Worm (Caenorhabditis elegans) whole organism, L3 larva: ENCODE results near the gene dhs-26.

Experiments used
- R02D3.7 ChIP-seq: fragments of 150-350 bp; optimal IDR thresholded peaks from 2 replicates; lab custom pipeline; 2014; ENCODE audit warnings: missing biosample characterization, missing genetic modification characterization
- aly-2 ChIP-seq: fragments of 150-350 bp; optimal IDR thresholded peaks from 2 replicates; lab custom pipeline; 2014; ENCODE audit warnings: missing biosample characterization, missing genetic modification characterization
- ama-1 ChIP-seq: fragments of 150-350 bp; optimal IDR thresholded peaks from 2 replicates; lab custom pipeline; 2018
- ceh-16 ChIP-seq: sonication (generic microtip); optimal IDR thresholded peaks from 2 replicates; lab custom pipeline; 2017; ENCODE audit warnings: missing biosample characterization, missing genetic modification characterization
- ceh-28 ChIP-seq: fragments of 150-350 bp; optimal IDR thresholded peaks from 2 replicates; lab custom pipeline; 2014; ENCODE audit warnings: missing biosample characterization, missing genetic modification reagents, missing genetic modification characterization
- ceh-82 ChIP-seq: fragments of 150-350 bp; optimal IDR thresholded peaks from 2 replicates; lab custom pipeline; 2014; ENCODE audit warnings: missing biosample characterization, missing genetic modification characterization
- ceh-9 ChIP-seq: sonication (generic microtip); optimal IDR thresholded peaks from 2 replicates; lab custom pipeline; 2018; ENCODE audit warnings: missing biosample characterization, missing genetic modification characterization
- egl-27 ChIP-seq: sonication (generic microtip); optimal IDR thresholded peaks from 4 replicates; lab custom pipeline; 2017; ENCODE audit warnings: missing biosample characterization, missing genetic modification reagents, missing genetic modification characterization
- egl-5 ChIP-seq: fragments of 150-350 bp; optimal IDR thresholded peaks from 2 replicates; lab custom pipeline; 2017; ENCODE audit warnings: missing biosample characterization, missing genetic modification reagents, missing genetic modification characterization, inconsistent platforms
- elt-2 ChIP-seq: sonication (generic microtip); optimal IDR thresholded peaks from 2 replicates; lab custom pipeline; 2016; ENCODE audit warnings: missing genetic modification reagents, mild to moderate bottlenecking, missing genetic modification characterization, missing compliant biosample characterization
- elt-3 ChIP-seq, 3 experiments: fragments of 150-350 bp in 1 of 3; sonication (generic microtip) in 2 of 3; optimal IDR thresholded peaks; 2 replicates in 2 of 3; 4 replicates in 1 of 3; lab custom pipeline; 2014 to 2017; ENCODE audit warnings: missing biosample characterization in 3 of 3, missing genetic modification characterization in 3 of 3
- eor-1 ChIP-seq, 2 experiments: fragments of 150-350 bp; optimal IDR thresholded peaks; 2 replicates each; lab custom pipeline; 2014 to 2018; ENCODE audit warnings: missing biosample characterization in 2 of 2, missing genetic modification characterization in 2 of 2
- fkh-10 ChIP-seq: sonication (generic microtip); optimal IDR thresholded peaks from 2 replicates; lab custom pipeline; 2017; ENCODE audit warnings: missing biosample characterization, missing genetic modification reagents, missing genetic modification characterization
- fkh-2 ChIP-seq: fragments of 150-350 bp; optimal IDR thresholded peaks from 2 replicates; lab custom pipeline; 2014; ENCODE audit warnings: missing biosample characterization, missing genetic modification reagents, missing genetic modification characterization
- fos-1 ChIP-seq: fragments of 150-350 bp; optimal IDR thresholded peaks from 2 replicates; lab custom pipeline; 2014; ENCODE audit warnings: missing biosample characterization, missing genetic modification characterization
- hmg-11 ChIP-seq: sonication (generic microtip); optimal IDR thresholded peaks from 2 replicates; lab custom pipeline; 2016; ENCODE audit warnings: missing genetic modification characterization, missing compliant biosample characterization
- lin-39 ChIP-seq: fragments of 150-350 bp; optimal IDR thresholded peaks from 2 replicates; lab custom pipeline; 2018; ENCODE audit warnings: missing biosample characterization, missing genetic modification reagents, missing genetic modification characterization
- mml-1 ChIP-seq: fragments of 150-350 bp; sonication (generic microtip); optimal IDR thresholded peaks from 3 replicates; lab custom pipeline; 2014; ENCODE audit warnings: missing biosample characterization, missing genetic modification characterization
- nfya-1 ChIP-seq: sonication (generic microtip); optimal IDR thresholded peaks from 2 replicates; lab custom pipeline; 2017; ENCODE audit warnings: missing genetic modification characterization, mild to moderate bottlenecking, missing compliant biosample characterization, antibody characterized with exemption, moderate library complexity; ENCODE audit not compliant: insufficient read depth
- nhr-11 ChIP-seq: fragments of 150-350 bp; optimal IDR thresholded peaks from 2 replicates; lab custom pipeline; 2014; ENCODE audit warnings: missing biosample characterization, missing genetic modification characterization
- nhr-12 ChIP-seq: fragments of 150-350 bp; optimal IDR thresholded peaks from 2 replicates; lab custom pipeline; 2014; ENCODE audit warnings: missing biosample characterization, missing genetic modification characterization
- nhr-23 ChIP-seq: fragments of 150-350 bp; optimal IDR thresholded peaks from 2 replicates; lab custom pipeline; 2014; ENCODE audit warnings: missing biosample characterization, missing genetic modification reagents, missing genetic modification characterization
- nhr-237 ChIP-seq: fragments of 150-350 bp; optimal IDR thresholded peaks from 2 replicates; lab custom pipeline; 2014; ENCODE audit warnings: missing biosample characterization, missing genetic modification characterization
- nhr-43 ChIP-seq: sonication (generic microtip); optimal IDR thresholded peaks from 2 replicates; lab custom pipeline; 2016; ENCODE audit warnings: mild to moderate bottlenecking, missing genetic modification characterization, missing compliant biosample characterization; ENCODE audit not compliant: poor library complexity, severe bottlenecking
- nhr-67 ChIP-seq: fragments of 150-350 bp; optimal IDR thresholded peaks from 2 replicates; lab custom pipeline; 2014; ENCODE audit warnings: missing biosample characterization, missing genetic modification characterization
- nhr-77 ChIP-seq: fragments of 150-350 bp; optimal IDR thresholded peaks from 2 replicates; lab custom pipeline; 2014; ENCODE audit warnings: missing biosample characterization, missing genetic modification characterization
- skn-1 ChIP-seq: fragments of 150-350 bp; optimal IDR thresholded peaks from 2 replicates; lab custom pipeline; 2014; ENCODE audit warnings: missing biosample characterization, missing genetic modification characterization
- unc-39 ChIP-seq: sonication (generic microtip); optimal IDR thresholded peaks from 4 replicates; lab custom pipeline; 2017; ENCODE audit warnings: missing biosample characterization, missing genetic modification characterization
- zag-1 ChIP-seq: fragments of 150-350 bp; optimal IDR thresholded peaks from 2 replicates; lab custom pipeline; 2014; ENCODE audit warnings: missing biosample characterization, missing genetic modification characterization
- ztf-11 ChIP-seq: fragments of 150-350 bp; optimal IDR thresholded peaks from 2 replicates; lab custom pipeline; 2014; ENCODE audit warnings: missing biosample characterization, missing genetic modification characterization

dhs-26 gene

DNA sequence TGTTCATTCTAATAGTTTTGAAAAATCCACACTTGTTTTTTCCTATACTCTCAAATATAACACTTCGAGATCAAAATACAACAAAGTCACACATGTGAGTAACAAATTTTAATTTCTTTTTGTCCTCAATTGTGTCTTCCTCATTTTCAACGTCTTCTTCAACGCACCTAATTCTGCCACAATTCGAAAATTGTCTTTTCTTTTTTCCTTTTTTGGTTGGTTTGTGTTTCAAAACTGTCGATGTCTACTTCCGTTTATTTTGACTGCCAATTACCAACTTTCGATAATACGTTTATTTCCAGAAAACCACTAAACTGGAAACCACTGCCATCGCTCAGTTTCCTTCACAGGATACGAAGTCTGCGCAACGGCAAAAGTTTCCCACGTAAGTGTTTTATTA, 29.5 kb downstream of the dhs-26 start, which contains the start of gene F11D5.1:
Gene F11D5.1 (plus strand): TSS at position 301 of the 400 bp plus-strand sequence.
- TF ChIP-seq nhr-237 (tag; lab: Kevin White, UChicago) (no peak), nhr-77 (tag; lab: Kevin White, UChicago) (no peak), ceh-16 (tag; lab: Kevin White, UChicago) (no peak)

DNA sequence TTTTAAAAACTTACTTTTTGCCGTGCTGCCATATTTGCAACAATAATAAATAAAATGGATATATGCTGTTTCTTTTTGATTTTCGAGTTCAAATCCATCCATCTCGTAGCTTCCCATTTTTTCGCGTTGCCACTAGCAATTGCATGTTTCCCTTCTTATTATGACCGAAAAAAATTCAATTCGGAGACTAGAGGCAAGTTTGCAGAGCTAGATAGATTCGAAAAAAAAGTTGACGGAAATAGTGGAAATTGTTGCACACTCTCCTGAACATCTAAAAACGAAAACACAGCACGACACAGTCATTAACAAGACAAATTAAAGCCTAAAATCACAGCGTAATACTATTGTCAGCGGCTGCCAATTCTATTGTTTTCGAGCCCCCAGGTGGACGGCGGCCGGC, 36.1 kb downstream of the dhs-26 start, which contains the start of gene F11D5.6:
Gene F11D5.6 (minus strand): TSS at position 101 of the 400 bp plus-strand sequence.
- TF ChIP-seq elt-2, result no peak
- TF ChIP-seq ceh-82, result no peak
- TF ChIP-seq R02D3.7, result no peak
- no peak for TF ChIP-seq nhr-237 (tag; lab: Kevin White, UChicago)
- TF ChIP-seq ztf-11 (tag; lab: Kevin White, UChicago), result no peak
- no peak for TF ChIP-seq egl-5 (tag; lab: Kevin White, UChicago)
- TF ChIP-seq lin-39, result no peak
- no peak for TF ChIP-seq eor-1 (tag; optimal IDR thresholded peaks at IDR 0.05; lab: Kevin White, UChicago)
- TF ChIP-seq zag-1 (tag; lab: Kevin White, UChicago), result no peak
- TF ChIP-seq nhr-11 (tag; lab: Kevin White, UChicago), result no peak
- TF ChIP-seq nfya-1 (tag; lab: Kevin White, UChicago), result no peak
- TF ChIP-seq ceh-9, result no peak
- TF ChIP-seq nhr-12 (tag; lab: Kevin White, UChicago), result no peak
- TF ChIP-seq ama-1, result no peak
- TF ChIP-seq hmg-11 (tag; lab: Kevin White, UChicago), result no peak

ce11 chrX:3316830-3317229, 45.5 kb downstream of the dhs-26 start:
- TF ChIP-seq ceh-28 (tag; lab: Kevin White, UChicago), result no peak
- no peak for TF ChIP-seq fkh-2
- TF ChIP-seq nhr-12 (tag; lab: Kevin White, UChicago), result no peak
- TF ChIP-seq skn-1 (tag; lab: Kevin White, UChicago), result no peak
- no peak for TF ChIP-seq lin-39
- no peak for TF ChIP-seq nhr-11 (tag; lab: Kevin White, UChicago)
- TF ChIP-seq fos-1 (tag; lab: Kevin White, UChicago), result no peak
- TF ChIP-seq nhr-67 (tag; lab: Kevin White, UChicago), result no peak
- TF ChIP-seq mml-1 (tag; lab: Kevin White, UChicago), result no peak
- TF ChIP-seq elt-2, result no peak
- no peak for TF ChIP-seq nhr-23 (tag; lab: Kevin White, UChicago)
- TF ChIP-seq zag-1 (tag; lab: Kevin White, UChicago), result no peak
- no peak for TF ChIP-seq ceh-16 (tag; lab: Kevin White, UChicago)
- no peak for TF ChIP-seq nhr-43 (tag; lab: Kevin White, UChicago)
- no peak for TF ChIP-seq aly-2 (tag; lab: Kevin White, UChicago)
- TF ChIP-seq egl-5 (tag; lab: Kevin White, UChicago), result no peak
- no peak for TF ChIP-seq nfya-1 (tag; lab: Kevin White, UChicago)

ce11 chrX:3315891-3316657, 46.2 kb downstream of the dhs-26 start:
- peak; percentile 53 for TF ChIP-seq egl-5 (tag; lab: Kevin White, UChicago)
- TF ChIP-seq elt-2, result no peak

- TF ChIP-seq unc-39 (tag; lab: Kevin White, UChicago), result no peak
- TF ChIP-seq ama-1, result no peak
- no peak for TF ChIP-seq nhr-77 (tag; lab: Kevin White, UChicago)
- no peak for TF ChIP-seq fkh-10 (GFP tag; lab: Kevin White, UChicago)
- no peak for TF ChIP-seq ztf-11 (tag; lab: Kevin White, UChicago)
- TF ChIP-seq egl-5 (tag; lab: Kevin White, UChicago), result no peak
- TF ChIP-seq nhr-43 (tag; lab: Kevin White, UChicago), result no peak
- no peak for TF ChIP-seq egl-27 (tag; lab: Kevin White, UChicago)
- TF ChIP-seq nhr-67 (tag; lab: Kevin White, UChicago), result no peak
- no peak for TF ChIP-seq nfya-1 (tag; lab: Kevin White, UChicago)
- TF ChIP-seq hmg-11 (tag; lab: Kevin White, UChicago), result no peak
- TF ChIP-seq elt-3 (tag; optimal IDR thresholded peaks at IDR 0.05; lab: Kevin White, UChicago), result no peak
- TF ChIP-seq nhr-237 (tag; lab: Kevin White, UChicago), result no peak
- no peak for TF ChIP-seq eor-1 (tag; optimal IDR thresholded peaks at IDR 0.05; lab: Kevin White, UChicago)
These were observed 47.3 kb downstream of the dhs-26 start, which contains the start of gene ddr-2 for ce11 chrX:3315014-3315413. Gene ddr-2, plus strand, starts transcription at chrX:3315314.
